Worm (Caenorhabditis elegans): ENCODE results near the gene tax-4.

Gene tax-4

DNA sequence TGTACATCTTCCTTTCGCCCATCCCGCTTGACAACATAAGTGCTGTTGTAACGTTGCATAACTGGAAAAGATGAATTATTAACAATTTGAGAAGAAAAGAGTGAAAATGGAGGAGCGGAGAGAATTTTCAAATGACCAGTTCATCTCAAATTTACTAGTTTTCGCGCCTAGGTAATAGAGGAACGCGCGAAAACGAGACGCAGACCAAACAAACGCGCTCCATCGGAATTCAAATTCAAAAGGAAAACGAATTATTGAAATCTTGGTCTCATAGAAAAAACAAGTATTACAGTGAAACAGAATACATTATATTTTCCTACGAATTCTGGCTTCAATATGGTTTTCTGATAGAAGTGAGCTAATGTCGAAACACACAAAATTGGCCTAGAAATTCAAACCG lies 46.8 kb downstream of the tax-4 start (continued):
- TF ChIP-seq egl-27 (tag; optimal IDR thresholded peaks at IDR 0.05) = no peak
- TF ChIP-seq elt-3 (tag; optimal IDR thresholded peaks at IDR 0.05) = no peak
- no peak for TF ChIP-seq irx-1 (tag; optimal IDR thresholded peaks at IDR 0.05)
- TF ChIP-seq F16B12.6 (tag; optimal IDR thresholded peaks at IDR 0.05) = peak; percentile 52
- peak in 2 of 3 experiments; percentile 8 to 49 for TF ChIP-seq ceh-82 (tag; optimal IDR thresholded peaks at IDR 0.05)
- no peak for TF ChIP-seq nhr-11 (tag; optimal IDR thresholded peaks at IDR 0.05)
- TF ChIP-seq elt-2 (tag; optimal IDR thresholded peaks at IDR 0.05) = no peak
- TF ChIP-seq snu-23 (GFP tag; optimal IDR thresholded peaks at IDR 0.05) = peak; percentile 55
- no peak for TF ChIP-seq ztf-11 (tag; optimal IDR thresholded peaks at IDR 0.05)
- no peak for TF ChIP-seq lin-39 (tag; optimal IDR thresholded peaks at IDR 0.05)
- no peak for TF ChIP-seq zip-4 (GFP tag; optimal IDR thresholded peaks at IDR 0.05)
- no peak for TF ChIP-seq ztf-4 (tag; optimal IDR thresholded peaks at IDR 0.05)
- TF ChIP-seq hlh-4 (tag; optimal IDR thresholded peaks at IDR 0.05) = no peak
- TF ChIP-seq C16A3.4 (tag; optimal IDR thresholded peaks at IDR 0.05) = peak; percentile 69
- no peak for TF ChIP-seq mdl-1 (tag; optimal IDR thresholded peaks at IDR 0.05)
- TF ChIP-seq sup-37 (GFP tag; optimal IDR thresholded peaks at IDR 0.05) = no peak
- TF ChIP-seq lin-13 (GFP tag; optimal IDR thresholded peaks at IDR 0.05) = peak; percentile 26
- TF ChIP-seq hlh-17 (GFP tag; optimal IDR thresholded peaks at IDR 0.05; ENCODE audit: borderline replicate concordance) = no peak
- no peak for TF ChIP-seq nhr-90 (tag; optimal IDR thresholded peaks at IDR 0.05; ENCODE audit: poor library complexity)
- peak; percentile 11 for TF ChIP-seq tbx-2 (tag; optimal IDR thresholded peaks at IDR 0.05)
- TF ChIP-seq sox-4 (tag; optimal IDR thresholded peaks at IDR 0.05) = no peak
- TF ChIP-seq zag-1 (tag; optimal IDR thresholded peaks at IDR 0.05) = no peak
- TF ChIP-seq nhr-19 (GFP tag; conservative IDR thresholded peaks at IDR 0.05) = peak; percentile 22; the same call in 1 of the 2 replicates
- peak; percentile 50 to 86 for TF ChIP-seq lsy-2 (tag; optimal IDR thresholded peaks at IDR 0.05)
- peak; percentile 61 for TF ChIP-seq lin-14 (GFP tag; optimal IDR thresholded peaks at IDR 0.05)
- peak; percentile 61 for TF ChIP-seq blmp-1 (tag; optimal IDR thresholded peaks at IDR 0.05)
- no peak for TF ChIP-seq pax-3 (tag; optimal IDR thresholded peaks at IDR 0.05)
- TF ChIP-seq ceh-63 (GFP tag; optimal IDR thresholded peaks at IDR 0.05) = no peak
- TF ChIP-seq nhr-28 (tag; optimal IDR thresholded peaks at IDR 0.05) = no peak
- TF ChIP-seq nhr-71 (tag; optimal IDR thresholded peaks at IDR 0.05) = peak; percentile 66
- no peak for TF ChIP-seq dsc-1 (tag; optimal IDR thresholded peaks at IDR 0.05)
- peak; percentile 85 to 99 for TF ChIP-seq efl-1 (optimal IDR thresholded peaks at IDR 0.05)
- TF ChIP-seq efl-1 (GFP tag; optimal IDR thresholded peaks at IDR 0.05 in 1 of 2) = peak; percentile 86 to 98
- TF ChIP-seq snpc-4 (tag; optimal IDR thresholded peaks at IDR 0.05) = peak; percentile 28
- TF ChIP-seq nhr-77 (tag; optimal IDR thresholded peaks at IDR 0.05) = peak; percentile 46
- no peak for TF ChIP-seq unc-30 (tag; optimal IDR thresholded peaks at IDR 0.05)
- TF ChIP-seq fos-1 (tag; optimal IDR thresholded peaks at IDR 0.05) = no peak
- no peak for TF ChIP-seq fkh-4 (tag; optimal IDR thresholded peaks at IDR 0.05; ENCODE audit: borderline replicate concordance)
- no peak for TF ChIP-seq hpl-2 (GFP tag; optimal IDR thresholded peaks at IDR 0.05)
- TF ChIP-seq ceh-90 (tag; optimal IDR thresholded peaks at IDR 0.05) = no peak
- TF ChIP-seq nhr-84 (tag; optimal IDR thresholded peaks at IDR 0.05) = no peak
- no peak for TF ChIP-seq ceh-88 (GFP tag; IDR thresholded peaks at IDR 0.05)
- TF ChIP-seq C34B4.2 (tag; optimal IDR thresholded peaks at IDR 0.05) = no peak
- TF ChIP-seq unc-86 (tag; optimal IDR thresholded peaks at IDR 0.05) = peak; percentile 26
- no peak for TF ChIP-seq lir-3 (tag; optimal IDR thresholded peaks at IDR 0.05; ENCODE audit: poor library complexity)
- no peak for TF ChIP-seq ama-1 (optimal IDR thresholded peaks at IDR 0.05)
- no peak for TF ChIP-seq isw-1 (GFP tag; IDR thresholded peaks at IDR 0.05)
- TF ChIP-seq nhr-85 (tag) = peak; percentile 56
- TF ChIP-seq efl-3 (GFP tag; optimal IDR thresholded peaks at IDR 0.05) = no peak
- peak; percentile 35 for TF ChIP-seq xbp-1 (tag; optimal IDR thresholded peaks at IDR 0.05)
- TF ChIP-seq mep-1 (tag; optimal IDR thresholded peaks at IDR 0.05) = peak; percentile 76
- peak; percentile 37 for TF ChIP-seq nhr-20 (tag; optimal IDR thresholded peaks at IDR 0.05)
- no peak for TF ChIP-seq nhr-237 (tag; optimal IDR thresholded peaks at IDR 0.05)
- no peak for TF ChIP-seq C04F5.9 (tag; optimal IDR thresholded peaks at IDR 0.05)
- no peak for TF ChIP-seq nhr-12 (tag; optimal IDR thresholded peaks at IDR 0.05)

Data from whole organism, L1 larva.